Worm (Caenorhabditis elegans) whole organism, L3 larva: Measurements from ENCODE around the gene pmp-3.
A peak's percentile ranks its signal among the peaks of the same experiment; 100 is the strongest.

ENCODE experiments used
- ZK546.5 ChIP-seq: sonication (generic microtip); optimal IDR thresholded peaks from 2 replicates; lab custom pipeline; 2017; ENCODE audit warnings: missing biosample characterization, missing genetic modification characterization
- ama-1 ChIP-seq: fragments of 150-350 bp; optimal IDR thresholded peaks from 2 replicates; lab custom pipeline; 2018
- ceh-28 ChIP-seq: fragments of 150-350 bp; optimal IDR thresholded peaks from 2 replicates; lab custom pipeline; 2014; ENCODE audit warnings: missing biosample characterization, missing genetic modification reagents, missing genetic modification characterization
- ceh-82 ChIP-seq: fragments of 150-350 bp; optimal IDR thresholded peaks from 2 replicates; lab custom pipeline; 2014; ENCODE audit warnings: missing biosample characterization, missing genetic modification characterization
- ceh-9 ChIP-seq: sonication (generic microtip); optimal IDR thresholded peaks from 2 replicates; lab custom pipeline; 2018; ENCODE audit warnings: missing biosample characterization, missing genetic modification characterization
- daf-12 ChIP-seq: fragments of 150-350 bp; optimal IDR thresholded peaks from 2 replicates; lab custom pipeline; 2014; ENCODE audit warnings: missing biosample characterization, missing genetic modification reagents, missing genetic modification characterization
- egl-27 ChIP-seq: sonication (generic microtip); optimal IDR thresholded peaks from 4 replicates; lab custom pipeline; 2017; ENCODE audit warnings: missing biosample characterization, missing genetic modification reagents, missing genetic modification characterization
- egl-5 ChIP-seq: fragments of 150-350 bp; optimal IDR thresholded peaks from 2 replicates; lab custom pipeline; 2017; ENCODE audit warnings: missing biosample characterization, missing genetic modification reagents, missing genetic modification characterization, inconsistent platforms
- elt-1 ChIP-seq: fragments of 150-350 bp; optimal IDR thresholded peaks from 2 replicates; lab custom pipeline; 2014; ENCODE audit warnings: missing biosample characterization, missing genetic modification characterization
- elt-3 ChIP-seq, 3 experiments: fragments of 150-350 bp in 1 of 3; sonication (generic microtip) in 2 of 3; optimal IDR thresholded peaks; 2 replicates in 2 of 3; 4 replicates in 1 of 3; lab custom pipeline; 2014 to 2017; ENCODE audit warnings: missing biosample characterization in 3 of 3, missing genetic modification characterization in 3 of 3
- fkh-10 ChIP-seq: sonication (generic microtip); optimal IDR thresholded peaks from 2 replicates; lab custom pipeline; 2017; ENCODE audit warnings: missing biosample characterization, missing genetic modification reagents, missing genetic modification characterization
- fkh-2 ChIP-seq: fragments of 150-350 bp; optimal IDR thresholded peaks from 2 replicates; lab custom pipeline; 2014; ENCODE audit warnings: missing biosample characterization, missing genetic modification reagents, missing genetic modification characterization
- hmg-11 ChIP-seq: sonication (generic microtip); optimal IDR thresholded peaks from 2 replicates; lab custom pipeline; 2016; ENCODE audit warnings: missing genetic modification characterization, missing compliant biosample characterization
- lin-15B ChIP-seq: fragments of 150-350 bp; optimal IDR thresholded peaks from 2 replicates; lab custom pipeline; 2014; ENCODE audit warnings: missing biosample characterization, missing genetic modification characterization
- lin-39 ChIP-seq: fragments of 150-350 bp; optimal IDR thresholded peaks from 2 replicates; lab custom pipeline; 2018; ENCODE audit warnings: missing biosample characterization, missing genetic modification reagents, missing genetic modification characterization
- lsy-12 ChIP-seq: sonication (generic microtip); optimal IDR thresholded peaks from 2 replicates; lab custom pipeline; 2016; ENCODE audit warnings: mild to moderate bottlenecking, missing genetic modification characterization, missing compliant biosample characterization
- mml-1 ChIP-seq: fragments of 150-350 bp; sonication (generic microtip); optimal IDR thresholded peaks from 3 replicates; lab custom pipeline; 2014; ENCODE audit warnings: missing biosample characterization, missing genetic modification characterization
- nfya-1 ChIP-seq: sonication (generic microtip); optimal IDR thresholded peaks from 2 replicates; lab custom pipeline; 2017; ENCODE audit warnings: missing genetic modification characterization, mild to moderate bottlenecking, missing compliant biosample characterization, antibody characterized with exemption, moderate library complexity; ENCODE audit not compliant: insufficient read depth
- nhr-12 ChIP-seq: fragments of 150-350 bp; optimal IDR thresholded peaks from 2 replicates; lab custom pipeline; 2014; ENCODE audit warnings: missing biosample characterization, missing genetic modification characterization
- nhr-237 ChIP-seq: fragments of 150-350 bp; optimal IDR thresholded peaks from 2 replicates; lab custom pipeline; 2014; ENCODE audit warnings: missing biosample characterization, missing genetic modification characterization
- nhr-25 ChIP-seq: sonication (generic microtip); optimal IDR thresholded peaks from 2 replicates; lab custom pipeline; 2017; ENCODE audit warnings: missing biosample characterization, missing genetic modification characterization
- nhr-28 ChIP-seq: fragments of 150-350 bp; optimal IDR thresholded peaks from 2 replicates; lab custom pipeline; 2014; ENCODE audit warnings: missing biosample characterization, missing genetic modification characterization
- nhr-43 ChIP-seq: sonication (generic microtip); optimal IDR thresholded peaks from 2 replicates; lab custom pipeline; 2016; ENCODE audit warnings: mild to moderate bottlenecking, missing genetic modification characterization, missing compliant biosample characterization; ENCODE audit not compliant: poor library complexity, severe bottlenecking
- nhr-67 ChIP-seq: fragments of 150-350 bp; optimal IDR thresholded peaks from 2 replicates; lab custom pipeline; 2014; ENCODE audit warnings: missing biosample characterization, missing genetic modification characterization
- nhr-76 ChIP-seq: fragments of 150-350 bp; sonication (generic microtip); optimal IDR thresholded peaks from 5 replicates; lab custom pipeline; 2014; ENCODE audit warnings: missing biosample characterization, missing genetic modification characterization
- nhr-77 ChIP-seq: fragments of 150-350 bp; optimal IDR thresholded peaks from 2 replicates; lab custom pipeline; 2014; ENCODE audit warnings: missing biosample characterization, missing genetic modification characterization
- pha-4 ChIP-seq: fragments of 150-350 bp; optimal IDR thresholded peaks from 2 replicates; lab custom pipeline; 2014; ENCODE audit warnings: missing biosample characterization, missing genetic modification reagents, missing genetic modification characterization
- pqm-1 ChIP-seq: fragments of 150-350 bp; optimal IDR thresholded peaks from 2 replicates; lab custom pipeline; 2017; ENCODE audit warnings: missing biosample characterization, missing genetic modification characterization, inconsistent platforms
- sea-2 ChIP-seq: fragments of 150-350 bp; sonication (generic microtip); optimal IDR thresholded peaks from 4 replicates; lab custom pipeline; 2014; ENCODE audit warnings: missing biosample characterization, missing genetic modification reagents, missing genetic modification characterization
- snpc-4 ChIP-seq: fragments of 150-350 bp; optimal IDR thresholded peaks from 2 replicates; lab custom pipeline; 2014; ENCODE audit warnings: missing biosample characterization, missing genetic modification characterization
- tbx-2 ChIP-seq: sonication (generic microtip); optimal IDR thresholded peaks from 2 replicates; lab custom pipeline; 2016; ENCODE audit warnings: mild to moderate bottlenecking, missing genetic modification characterization, missing compliant biosample characterization
- unc-39 ChIP-seq: sonication (generic microtip); optimal IDR thresholded peaks from 4 replicates; lab custom pipeline; 2017; ENCODE audit warnings: missing biosample characterization, missing genetic modification characterization
- unc-62 ChIP-seq: fragments of 150-350 bp; sonication (generic microtip); optimal IDR thresholded peaks from 4 replicates; lab custom pipeline; 2014; ENCODE audit warnings: missing biosample characterization, missing genetic modification reagents, missing genetic modification characterization
- zag-1 ChIP-seq: fragments of 150-350 bp; optimal IDR thresholded peaks from 2 replicates; lab custom pipeline; 2014; ENCODE audit warnings: missing biosample characterization, missing genetic modification characterization
- ztf-11 ChIP-seq: fragments of 150-350 bp; optimal IDR thresholded peaks from 2 replicates; lab custom pipeline; 2014; ENCODE audit warnings: missing biosample characterization, missing genetic modification characterization
- ztf-4 ChIP-seq: fragments of 150-350 bp; optimal IDR thresholded peaks from 2 replicates; lab custom pipeline; 2014; ENCODE audit warnings: missing biosample characterization, missing genetic modification characterization

pmp-3 gene

ce11 chrV:14609643-14610042 lies 36.9 kb upstream of the pmp-3 start, which contains the start of gene R11H6.4:
TSS of gene R11H6.4 (plus strand) at chrV:14609943.
- TF ChIP-seq nhr-237 (tag; lab: Kevin White, UChicago) (no peak), nhr-67 (tag; lab: Kevin White, UChicago) (no peak), egl-5 (tag; lab: Kevin White, UChicago) (no peak), ceh-28 (no peak), nhr-28 (tag; lab: Kevin White, UChicago) (no peak), nhr-12 (tag; lab: Kevin White, UChicago) (no peak)

DNA sequence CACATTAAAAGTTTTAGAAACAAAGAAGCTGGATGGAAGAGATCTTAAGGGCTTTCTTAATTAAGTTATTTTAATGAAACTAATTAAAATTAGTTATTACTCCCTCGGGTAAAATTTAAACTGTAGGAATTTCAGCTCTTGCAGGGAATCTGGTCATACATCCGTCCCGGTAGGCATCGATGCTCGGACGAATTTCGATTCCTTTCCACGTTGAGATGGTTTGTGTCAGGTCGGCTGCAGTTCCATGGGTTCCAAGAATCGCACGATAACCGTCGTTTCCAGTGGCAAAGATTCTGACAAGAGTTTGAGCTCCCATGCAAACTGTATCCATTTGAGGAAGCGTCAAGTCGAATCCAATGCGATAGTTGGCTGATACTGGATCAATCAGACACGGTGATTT lies 35.8 kb upstream of the pmp-3 start:
- no peak for TF ChIP-seq mml-1 (tag; lab: Kevin White, UChicago)
- no peak for TF ChIP-seq fkh-2 (tag; lab: Kevin White, UChicago)
- TF ChIP-seq daf-12 (tag; lab: Kevin White, UChicago), result no peak
- no peak for TF ChIP-seq nhr-76
- TF ChIP-seq unc-39, result no peak
- no peak for TF ChIP-seq ztf-4 (tag; lab: Kevin White, UChicago)
- TF ChIP-seq ceh-82 (tag; lab: Kevin White, UChicago), result no peak
- no peak for TF ChIP-seq pha-4
- no peak for TF ChIP-seq lsy-12 (tag; lab: Kevin White, UChicago)
- TF ChIP-seq elt-3 (tag; optimal IDR thresholded peaks at IDR 0.05; lab: Kevin White, UChicago), result no peak
- TF ChIP-seq ceh-9 (tag; lab: Kevin White, UChicago), result no peak
- no peak for TF ChIP-seq sea-2
- no peak for TF ChIP-seq tbx-2
- no peak for TF ChIP-seq ztf-11 (tag; lab: Kevin White, UChicago)
- TF ChIP-seq fkh-10, result no peak
- TF ChIP-seq nhr-77, result no peak
- TF ChIP-seq snpc-4, result no peak

- TF ChIP-seq sea-2 (no peak), ZK546.5 (tag; lab: Kevin White, UChicago) (no peak), elt-1 (tag; lab: Kevin White, UChicago) (no peak), pha-4 (peak; percentile 80), nfya-1 (peak; percentile 92), nhr-77 (no peak), ama-1 (lab: Kevin White, UChicago) (no peak), ceh-9 (tag; lab: Kevin White, UChicago) (no peak), egl-27 (tag; lab: Kevin White, UChicago) (no peak), nhr-28 (tag; lab: Kevin White, UChicago) (no peak), lin-15B (tag; lab: Kevin White, UChicago) (peak; percentile 55), pqm-1 (tag; lab: Kevin White, UChicago) (no peak), unc-62 (GFP tag; lab: Kevin White, UChicago) (no peak), mml-1 (tag; lab: Kevin White, UChicago) (no peak), zag-1 (tag; lab: Kevin White, UChicago) (no peak), tbx-2 (no peak), ztf-4 (tag; lab: Kevin White, UChicago) (no peak), lin-39 (tag; lab: Kevin White, UChicago) (peak; percentile 39), hmg-11 (tag; lab: Kevin White, UChicago) (peak; percentile 51), ztf-11 (tag; lab: Kevin White, UChicago) (no peak), nhr-76 (no peak)
Measured at ce11 chrV:14612168-14612567, 34.4 kb upstream of the pmp-3 start, which contains the start of the genes R11H6.5 and ccnk-1. TSS of gene R11H6.5 (minus strand) at chrV:14612222. TSS of gene ccnk-1 (plus strand) at chrV:14612548.

DNA sequence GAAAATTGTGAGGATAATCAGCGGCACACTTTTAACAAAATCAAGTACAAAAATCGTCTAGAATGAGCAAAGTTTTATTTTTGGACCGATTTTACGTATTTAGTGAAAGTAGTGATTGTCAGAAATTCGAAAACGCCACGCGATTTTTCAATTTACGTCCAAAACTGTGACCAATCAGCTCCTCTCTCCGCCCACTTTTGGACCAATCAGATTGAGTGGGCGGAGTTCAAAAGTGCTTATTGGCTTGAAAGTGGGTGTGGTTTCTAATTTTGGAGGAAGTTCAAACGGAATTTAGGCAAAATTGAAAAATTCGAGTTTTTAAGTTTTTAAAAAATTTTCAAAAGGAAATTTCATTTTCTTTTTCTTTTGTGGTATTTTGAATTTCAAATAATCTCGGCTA lies 32.1 kb upstream of the pmp-3 start:
- peak; percentile 86 for TF ChIP-seq nfya-1
- no peak for TF ChIP-seq tbx-2

DNA sequence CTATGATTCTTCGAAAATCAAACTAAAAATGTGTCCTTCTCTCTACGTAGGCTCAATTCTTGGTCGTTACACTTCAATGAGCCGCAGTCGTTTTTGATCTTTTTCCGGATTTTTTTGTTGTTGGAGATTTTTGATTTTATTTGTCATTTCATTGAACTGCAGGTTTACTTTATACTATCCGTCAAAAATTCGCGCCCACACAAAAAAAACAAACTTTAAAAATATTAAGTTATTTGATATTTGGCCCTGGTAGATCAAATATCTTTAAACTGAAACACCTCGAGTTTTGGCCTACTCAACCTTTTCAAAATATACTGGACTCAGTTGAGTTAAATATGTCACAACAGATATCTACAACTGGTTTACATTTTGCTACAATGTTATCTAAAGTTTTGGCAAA lies 30.9 kb upstream of the pmp-3 start:
- TF ChIP-seq nfya-1 (no peak), nhr-25 (no peak)

- TF ChIP-seq nhr-43 (tag; lab: Kevin White, UChicago), result no peak
Measured at ce11 chrV:14617711-14618110, 28.8 kb upstream of the pmp-3 start.
